Fruit fly (Drosophila melanogaster): ENCODE measurements around the gene CG12795.

The CG12795 gene

dm6 chr2L:3457007-3457406, 4.7 kb downstream of the CG12795 start, which contains the start of the genes Cog3 and Sec5 (continued):
- TF ChIP-seq lmd (GFP tag; IDR thresholded peaks at IDR 0.05) (peak; percentile 71), fu2 (GFP tag; optimal IDR thresholded peaks at IDR 0.05) (peak; percentile 58), CG13287 (GFP tag; IDR thresholded peaks at IDR 0.05; ENCODE audit: partially characterized antibody) (peak; percentile 21; the same call in 1 of the 2 replicates), CG5953 (GFP tag; IDR thresholded peaks at IDR 0.05) (no peak), E2f1 (GFP tag; IDR thresholded peaks at IDR 0.05) (peak; percentile 53; the same call in 1 of the 2 replicates), lola (GFP tag; optimal IDR thresholded peaks at IDR 0.05) (peak in 1 of 3 experiments; percentile 59), CG8359 (GFP tag; optimal IDR thresholded peaks at IDR 0.05; ENCODE audit: borderline replicate concordance) (peak; percentile 32), CG4360 (GFP tag; IDR thresholded peaks at IDR 0.05) (no peak), tup (GFP tag; optimal IDR thresholded peaks at IDR 0.05) (no peak), HmgZ (tag; optimal IDR thresholded peaks at IDR 0.05) (peak; percentile 38), org-1 (GFP tag; optimal IDR thresholded peaks at IDR 0.05) (no peak), YL-1 (GFP tag; optimal IDR thresholded peaks at IDR 0.05) (peak; percentile 86), gsb (GFP tag; IDR thresholded peaks at IDR 0.05) (no peak), CG33213 (GFP tag; optimal IDR thresholded peaks at IDR 0.05) (no peak), wor (GFP tag; IDR thresholded peaks at IDR 0.05) (no peak), HLHmδ (GFP tag; optimal IDR thresholded peaks at IDR 0.05) (no peak), odd (GFP tag; optimal IDR thresholded peaks at IDR 0.05) (no peak), Fer2 (tag; optimal IDR thresholded peaks at IDR 0.05) (peak; percentile 66), ash1 (GFP tag; optimal IDR thresholded peaks at IDR 0.05) (no peak), CG2889 (GFP tag; IDR thresholded peaks at IDR 0.05) (no peak), croc (GFP tag; conservative IDR thresholded peaks at IDR 0.05) (peak; percentile 26; the same call in 2 of the 3 replicates), Deaf1 (tag; optimal IDR thresholded peaks at IDR 0.05) (no peak), CG11247 (GFP tag; IDR thresholded peaks at IDR 0.05) (peak; percentile 56), Lim3 (GFP tag; IDR thresholded peaks at IDR 0.05) (no peak), CG4617 (GFP tag; optimal IDR thresholded peaks at IDR 0.05; ENCODE audit: borderline replicate concordance) (peak; percentile 74), PHDP (tag; optimal IDR thresholded peaks at IDR 0.05) (no peak), scrt (GFP tag; optimal IDR thresholded peaks at IDR 0.05) (no peak), lov (optimal IDR thresholded peaks at IDR 0.05) (no peak), lov (GFP tag; IDR thresholded peaks at IDR 0.05) (no peak), ab (GFP tag; optimal IDR thresholded peaks at IDR 0.05) (no peak), nau (GFP tag; optimal IDR thresholded peaks at IDR 0.05) (no peak), CG14441 (GFP tag; IDR thresholded peaks at IDR 0.05) (peak; percentile 59), jumu (GFP tag; optimal IDR thresholded peaks at IDR 0.05) (no peak), zfh2 (GFP tag; optimal IDR thresholded peaks at IDR 0.05) (peak; percentile 61), dan (GFP tag; IDR thresholded peaks at IDR 0.05) (no peak), CG30403 (GFP tag; optimal IDR thresholded peaks at IDR 0.05) (peak; percentile 79), Adf1 (GFP tag; IDR thresholded peaks at IDR 0.05) (no peak), CG1529 (GFP tag; optimal IDR thresholded peaks at IDR 0.05) (no peak), corto (GFP tag; optimal IDR thresholded peaks at IDR 0.05) (no peak), tna (GFP tag; IDR thresholded peaks at IDR 0.05; ENCODE audit: partially characterized antibody) (no peak), pzg (GFP tag; optimal IDR thresholded peaks at IDR 0.05) (peak; percentile 56), CG32767 (GFP tag; IDR thresholded peaks at IDR 0.05) (no peak), E2f2 (GFP tag; IDR thresholded peaks at IDR 0.05) (peak; percentile 17; the same call in 1 of the 2 replicates), CG11695 (GFP tag; IDR thresholded peaks at IDR 0.05) (no peak), CG12299 (tag; optimal IDR thresholded peaks at IDR 0.05) (no peak), CG10321 (GFP tag; IDR thresholded peaks at IDR 0.05) (no peak), CG18011 (GFP tag; optimal IDR thresholded peaks at IDR 0.05) (peak; percentile 29), CG31224 (GFP tag; IDR thresholded peaks at IDR 0.05) (peak; percentile 46; the same call in 1 of the 2 replicates), gem (tag; optimal IDR thresholded peaks at IDR 0.05) (no peak), ATbp (GFP tag; optimal IDR thresholded peaks at IDR 0.05) (no peak), CG10209 (GFP tag; optimal IDR thresholded peaks at IDR 0.05) (peak; percentile 62)
